Worm (Caenorhabditis elegans) whole organism, early embryonic: ENCODE data around the gene str-27.

Source experiments
- B0310.2 ChIP-seq: sonication (generic microtip); optimal IDR thresholded peaks from 2 replicates; lab custom pipeline; 2016; ENCODE audit warnings: mild to moderate bottlenecking, missing genetic modification characterization, missing compliant biosample characterization
- F13C5.2 ChIP-seq: sonication (generic microtip); optimal IDR thresholded peaks from 2 replicates; lab custom pipeline; 2017; ENCODE audit warnings: mild to moderate bottlenecking, missing genetic modification characterization, inconsistent platforms, missing compliant biosample characterization
- aly-1 ChIP-seq: sonication (generic microtip); optimal IDR thresholded peaks from 2 replicates; lab custom pipeline; 2016; ENCODE audit warnings: missing genetic modification characterization, missing compliant biosample characterization
- ama-1 ChIP-seq: fragments of 150-350 bp; optimal IDR thresholded peaks from 2 replicates; lab custom pipeline; 2014
- ceh-13 ChIP-seq: fragments of 200-800 bp; sonication (Bioruptor generic); optimal IDR thresholded peaks from 2 replicates; lab custom pipeline; 2018; ENCODE audit warnings: mild to moderate bottlenecking, missing genetic modification characterization, missing compliant biosample characterization
- ceh-36 ChIP-seq: sonication (generic microtip); optimal IDR thresholded peaks from 2 replicates; lab custom pipeline; 2016; ENCODE audit warnings: missing genetic modification characterization, inconsistent platforms, missing compliant biosample characterization
- ets-7 ChIP-seq: sonication (generic microtip); optimal IDR thresholded peaks from 2 replicates; lab custom pipeline; 2016; ENCODE audit warnings: missing genotype, missing genetic modification characterization, missing compliant biosample characterization
- flt-1 ChIP-seq: fragments of 200-800 bp; sonication (Bioruptor generic); IDR thresholded peaks from 2 replicates; pipeline ENCODE4 v1.3.6; 2022; ENCODE audit warnings: missing genetic modification characterization, missing compliant biosample characterization
- hmbx-1 ChIP-seq: sonication (generic microtip); optimal IDR thresholded peaks from 2 replicates; lab custom pipeline; 2016; ENCODE audit warnings: mild to moderate bottlenecking, missing genetic modification characterization, missing compliant biosample characterization
- hmg-4 ChIP-seq: fragments of 200-800 bp; sonication (Bioruptor generic); optimal IDR thresholded peaks from 2 replicates; lab custom pipeline; 2018; ENCODE audit warnings: mild to moderate bottlenecking, missing genetic modification characterization, missing compliant biosample characterization
- hnd-1 ChIP-seq: sonication (generic microtip); optimal IDR thresholded peaks from 2 replicates; lab custom pipeline; 2016; ENCODE audit warnings: missing genetic modification characterization, missing compliant biosample characterization
- pes-1 ChIP-seq: fragments of 200-800 bp; sonication (Bioruptor generic); IDR thresholded peaks from 2 replicates; pipeline ENCODE4 v1.3.6; 2022; ENCODE audit warnings: missing genetic modification reagents, missing genetic modification characterization, missing compliant biosample characterization
- scrt-1 ChIP-seq: fragments of 200-800 bp; sonication (Bioruptor generic); IDR thresholded peaks from 2 replicates; pipeline ENCODE4 v1.3.6; 2022; ENCODE audit warnings: missing genetic modification characterization, missing compliant biosample characterization
- sea-1 ChIP-seq: fragments of 200-800 bp; sonication (Bioruptor generic); conservative IDR thresholded peaks from 2 replicates; pipeline ENCODE4 v1.3.6; 2022; ENCODE audit warnings: missing genetic modification characterization, missing compliant biosample characterization
- tbx-11 ChIP-seq: fragments of 200-800 bp; sonication (Bioruptor generic); IDR thresholded peaks from 2 replicates; pipeline ENCODE4 v1.3.6; 2022; ENCODE audit warnings: missing genetic modification characterization, missing compliant biosample characterization
- tbx-37 ChIP-seq: fragments of 200-800 bp; sonication (Bioruptor generic); conservative IDR thresholded peaks from 2 replicates; pipeline ENCODE4 v1.3.6; 2022; ENCODE audit warnings: missing genetic modification reagents, missing genetic modification characterization, missing compliant biosample characterization
- tra-4 ChIP-seq: sonication (generic microtip); optimal IDR thresholded peaks from 2 replicates; lab custom pipeline; 2017; ENCODE audit warnings: missing genetic modification characterization, missing compliant biosample characterization

Gene str-27

DNA sequence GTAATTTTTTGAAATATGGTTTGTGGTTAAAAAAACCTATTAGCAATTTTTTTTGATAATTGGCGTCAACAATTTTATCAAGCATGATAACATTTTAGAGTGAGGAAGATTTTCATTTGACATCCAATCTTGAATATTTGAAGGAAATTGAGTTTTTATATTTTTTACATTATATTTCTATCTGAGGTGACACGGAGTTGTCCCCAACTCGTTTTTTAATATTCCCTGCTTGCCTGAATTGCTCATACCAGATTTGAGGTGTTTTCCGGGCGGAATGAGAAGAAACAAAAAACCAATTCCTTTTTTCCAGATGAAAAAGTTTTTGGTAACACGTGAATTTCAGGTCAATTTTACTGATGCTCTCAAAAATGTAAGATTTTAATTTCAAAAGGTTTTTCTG lies 16.1 kb downstream of the str-27 start, which contains the start of gene Y6E2A.7:
Y6E2A.7 (plus strand) TSS at position 301 of the 400 bp plus-strand sequence.
- TF ChIP-seq flt-1 (GFP tag; lab: Robert Waterston, UW), result no peak

DNA sequence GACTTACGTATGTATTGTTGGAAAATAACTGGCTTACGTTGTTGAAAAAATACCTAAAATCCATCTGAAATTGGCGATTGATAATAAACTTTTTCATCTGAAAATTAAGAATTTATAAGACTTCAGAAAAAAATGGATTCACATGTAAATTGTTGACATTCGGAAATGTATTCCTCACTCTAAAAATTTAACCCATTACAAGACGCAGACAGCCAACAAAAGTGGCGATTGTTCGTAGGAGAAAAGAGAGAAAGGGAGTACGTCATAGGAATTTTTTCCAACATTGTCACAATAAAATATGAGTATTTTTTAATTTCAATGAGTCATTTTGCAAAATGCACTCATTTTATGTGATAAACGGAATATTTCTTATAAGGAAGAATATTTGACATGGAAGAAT lies 17.1 kb downstream of the str-27 start, which contains the start of gene Y6E2A.5:
Y6E2A.5 (minus strand) TSS at position 101 of the 400 bp plus-strand sequence.
- TF ChIP-seq flt-1 (GFP tag; lab: Robert Waterston, UW), result no peak
- no peak for TF ChIP-seq F13C5.2
- TF ChIP-seq hmbx-1 (tag; lab: Kevin White, UChicago), result no peak
- no peak for TF ChIP-seq tbx-11
- no peak for TF ChIP-seq scrt-1 (GFP tag; lab: Robert Waterston, UW)
- TF ChIP-seq sea-1 (GFP tag; lab: Robert Waterston, UW), result no peak
- TF ChIP-seq ama-1 (lab: Kevin White, UChicago), result no peak
- no peak for TF ChIP-seq tra-4
- TF ChIP-seq ceh-13, result no peak
- TF ChIP-seq tbx-37, result no peak
- TF ChIP-seq ets-7 (tag; lab: Kevin White, UChicago), result no peak
- TF ChIP-seq ceh-36 (tag; lab: Kevin White, UChicago), result no peak
- no peak for TF ChIP-seq B0310.2 (tag; lab: Kevin White, UChicago)
- TF ChIP-seq aly-1 (tag; lab: Kevin White, UChicago), result no peak
- TF ChIP-seq pes-1 (GFP tag; lab: Robert Waterston, UW), result no peak

DNA sequence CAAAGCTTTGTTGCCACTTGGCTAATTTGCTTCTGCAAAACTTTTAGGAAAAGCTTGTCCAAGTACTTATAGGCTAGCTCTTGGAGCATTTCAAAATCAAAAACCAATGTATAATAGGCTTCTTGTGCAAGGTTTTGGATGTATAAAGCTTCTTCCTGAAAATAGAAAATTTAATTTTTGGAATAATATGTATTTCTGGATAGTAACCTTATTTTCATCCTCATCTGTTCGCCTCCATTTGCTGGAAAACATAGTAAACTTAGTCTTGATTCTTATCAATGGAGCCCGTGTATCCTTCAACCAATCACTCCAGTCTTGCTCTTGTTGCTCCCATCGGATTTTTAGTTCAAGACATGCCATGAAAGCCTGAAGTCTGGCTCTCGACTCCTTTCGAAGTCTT lies 18.9 kb downstream of the str-27 start, which contains the start of gene Y6E2A.4:
Y6E2A.4 (minus strand) TSS at position 101 of the 400 bp plus-strand sequence.
- TF ChIP-seq hnd-1 (tag; lab: Kevin White, UChicago) (no peak), tbx-37 (no peak), ceh-13 (no peak), ets-7 (tag; lab: Kevin White, UChicago) (no peak), aly-1 (tag; lab: Kevin White, UChicago) (no peak), tbx-11 (no peak), ama-1 (lab: Kevin White, UChicago) (no peak), ceh-36 (tag; lab: Kevin White, UChicago) (no peak), sea-1 (GFP tag; lab: Robert Waterston, UW) (no peak), F13C5.2 (no peak), flt-1 (GFP tag; lab: Robert Waterston, UW) (no peak), hmg-4 (GFP tag; lab: Kevin White, UChicago) (no peak), B0310.2 (tag; lab: Kevin White, UChicago) (no peak), hmbx-1 (tag; lab: Kevin White, UChicago) (no peak), tra-4 (no peak), scrt-1 (GFP tag; lab: Robert Waterston, UW) (no peak), pes-1 (GFP tag; lab: Robert Waterston, UW) (no peak)

DNA sequence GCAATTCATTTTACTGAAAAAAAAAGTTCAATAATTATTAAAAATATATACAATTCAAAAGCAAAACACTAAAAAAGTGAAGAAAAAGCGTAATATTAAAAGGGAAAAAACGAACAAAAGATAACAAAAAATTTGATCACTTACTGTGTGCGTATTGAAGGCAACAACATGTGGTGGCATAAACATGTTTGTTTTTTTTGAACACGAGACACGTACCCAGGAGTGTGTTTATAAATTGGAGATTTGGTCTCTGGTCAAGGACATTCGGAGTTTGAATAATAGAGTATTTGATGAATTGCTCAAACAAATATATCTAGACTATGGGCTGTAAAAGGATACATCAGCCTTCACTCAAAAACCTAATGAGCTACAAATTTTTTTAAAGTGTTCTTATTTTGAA lies 20.0 kb downstream of the str-27 start:
- no peak for TF ChIP-seq B0310.2 (tag; lab: Kevin White, UChicago)
- no peak for TF ChIP-seq sea-1 (GFP tag; lab: Robert Waterston, UW)
- TF ChIP-seq pes-1 (GFP tag; lab: Robert Waterston, UW), result no peak
- no peak for TF ChIP-seq ets-7 (tag; lab: Kevin White, UChicago)
- no peak for TF ChIP-seq tbx-11
- TF ChIP-seq hmg-4 (GFP tag; lab: Kevin White, UChicago), result no peak

DNA sequence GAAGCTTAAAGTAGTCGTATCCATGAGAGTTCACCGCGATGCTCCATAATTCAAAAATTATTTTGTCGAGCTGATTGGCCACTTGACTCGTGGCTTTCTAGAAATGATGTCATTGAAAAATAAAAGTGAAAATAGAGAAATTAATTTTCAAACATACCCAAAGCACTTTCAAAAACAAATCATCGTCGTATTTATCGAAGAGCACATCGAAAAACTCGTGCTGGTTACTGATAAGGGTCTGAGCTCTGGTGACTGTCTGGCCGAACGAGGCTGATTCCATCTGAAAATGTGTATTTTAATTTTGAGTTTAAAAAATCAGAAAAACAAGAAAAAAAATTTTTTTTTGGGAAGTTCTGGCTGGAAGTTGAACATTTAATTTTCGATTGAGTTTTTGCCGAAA lies 23.2 kb downstream of the str-27 start:
- TF ChIP-seq hmbx-1 (tag; lab: Kevin White, UChicago), result no peak
- no peak for TF ChIP-seq ama-1 (lab: Kevin White, UChicago)
- no peak for TF ChIP-seq ceh-13
- no peak for TF ChIP-seq ceh-36 (tag; lab: Kevin White, UChicago)
- TF ChIP-seq tbx-11, result no peak
- no peak for TF ChIP-seq scrt-1 (GFP tag; lab: Robert Waterston, UW)
- TF ChIP-seq pes-1 (GFP tag; lab: Robert Waterston, UW), result no peak

DNA sequence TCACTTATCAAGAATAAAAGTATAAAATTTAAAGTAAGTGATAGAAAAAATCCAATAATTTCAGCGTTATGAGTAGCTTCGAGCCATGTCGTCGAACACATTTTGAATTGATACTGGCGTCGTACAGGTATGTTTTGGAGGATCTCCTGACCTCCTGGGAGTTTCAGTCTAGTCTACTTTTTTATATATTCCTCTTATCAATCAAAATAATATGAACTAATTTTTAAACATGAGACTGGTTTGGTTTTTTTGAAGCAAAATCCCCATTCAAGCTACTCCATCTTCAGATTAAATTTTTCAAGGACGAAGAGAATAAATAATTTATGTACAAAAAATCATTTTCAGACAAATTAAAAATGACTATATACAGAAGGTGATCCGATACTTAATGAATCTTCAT lies 23.7 kb downstream of the str-27 start, which contains the start of gene str-101:
str-101 (minus strand) TSS at position 101 of the 400 bp plus-strand sequence.
- no peak for TF ChIP-seq hnd-1 (tag; lab: Kevin White, UChicago)
- TF ChIP-seq hmbx-1 (tag; lab: Kevin White, UChicago), result no peak
- TF ChIP-seq F13C5.2, result no peak
- no peak for TF ChIP-seq tra-4
- no peak for TF ChIP-seq ets-7 (tag; lab: Kevin White, UChicago)
- no peak for TF ChIP-seq B0310.2 (tag; lab: Kevin White, UChicago)
- no peak for TF ChIP-seq ceh-36 (tag; lab: Kevin White, UChicago)
- no peak for TF ChIP-seq hmg-4 (GFP tag; lab: Kevin White, UChicago)
- TF ChIP-seq ama-1 (lab: Kevin White, UChicago), result no peak
- TF ChIP-seq tbx-11, result no peak
- TF ChIP-seq sea-1 (GFP tag; lab: Robert Waterston, UW), result no peak
- no peak for TF ChIP-seq ceh-13
- no peak for TF ChIP-seq pes-1 (GFP tag; lab: Robert Waterston, UW)
- TF ChIP-seq tbx-37, result no peak
- TF ChIP-seq aly-1 (tag; lab: Kevin White, UChicago), result no peak

DNA sequence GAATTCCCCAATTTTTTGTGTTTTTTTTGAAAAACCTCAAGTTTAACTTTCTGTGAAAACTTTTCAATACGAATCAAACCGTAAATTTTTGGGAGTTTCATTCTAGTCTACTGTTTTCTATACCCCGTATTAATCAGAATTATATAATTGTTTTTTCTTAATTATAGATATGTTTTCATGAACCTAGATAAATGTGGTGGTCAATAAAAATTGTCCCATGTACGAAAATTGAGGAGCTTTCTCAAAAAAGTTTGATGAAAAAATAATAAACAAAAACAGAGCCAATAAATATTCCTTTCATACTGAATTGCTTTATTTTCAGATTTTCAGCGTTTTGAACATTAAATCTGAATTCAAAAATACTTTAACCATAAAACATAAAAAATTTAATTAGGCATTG lies 25.2 kb downstream of the str-27 start, which contains the start of gene Y6E2A.1:
Y6E2A.1 (minus strand) TSS at position 101 of the 400 bp plus-strand sequence.
- TF ChIP-seq scrt-1 (GFP tag; lab: Robert Waterston, UW) (no peak), hmg-4 (GFP tag; lab: Kevin White, UChicago) (no peak), pes-1 (GFP tag; lab: Robert Waterston, UW) (no peak)

DNA sequence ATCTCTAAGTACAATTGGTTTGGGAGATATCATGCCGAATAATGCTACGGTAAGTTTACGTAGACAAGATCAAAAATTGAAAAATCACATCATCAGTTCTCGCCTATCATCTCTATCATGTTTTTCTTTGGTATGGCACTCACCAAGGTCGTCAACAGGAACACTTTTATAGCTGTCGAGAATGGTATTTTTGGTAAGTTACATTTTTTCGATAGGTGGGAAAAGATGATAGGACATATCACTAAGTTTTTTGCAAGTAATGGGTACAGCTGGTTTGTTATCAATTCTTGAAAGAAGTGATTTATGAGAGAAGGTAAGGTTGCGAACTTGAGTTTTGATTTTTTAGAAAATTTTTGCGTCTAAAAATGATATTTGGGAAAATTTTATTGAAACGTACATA lies 27.6 kb downstream of the str-27 start:
- TF ChIP-seq aly-1 (tag; lab: Kevin White, UChicago) (no peak), B0310.2 (tag; lab: Kevin White, UChicago) (no peak), tra-4 (no peak), ceh-13 (no peak)
